Worm (Caenorhabditis elegans) whole organism, L1 larva: ENCODE results near the gene lmd-3.

Source experiments
- blmp-1 ChIP-seq: fragments of 150-350 bp; optimal IDR thresholded peaks from 2 replicates; lab custom pipeline; 2014; ENCODE audit warnings: missing biosample characterization, missing genetic modification characterization
- ceh-88 ChIP-seq: fragments of 200-800 bp; sonication (Bioruptor generic); IDR thresholded peaks from 2 replicates; pipeline ENCODE4 v1.3.6; 2022; ENCODE audit warnings: missing genetic modification characterization, missing compliant biosample characterization
- ceh-90 ChIP-seq: sonication (generic microtip); optimal IDR thresholded peaks from 2 replicates; lab custom pipeline; 2016; ENCODE audit warnings: missing genetic modification characterization, missing compliant biosample characterization
- ces-1 ChIP-seq: fragments of 150-350 bp; optimal IDR thresholded peaks from 2 replicates; lab custom pipeline; 2014; ENCODE audit warnings: missing biosample characterization, missing genetic modification reagents, missing genetic modification characterization
- dpl-1 ChIP-seq, 3 experiments: fragments of 150-350 bp in 2 of 3; sonication (generic microtip) in 1 of 3; optimal IDR thresholded peaks; 2 replicates each; lab custom pipeline; 2014 to 2017; ENCODE audit warnings: missing biosample characterization in 3 of 3, missing genetic modification characterization in 3 of 3, missing genetic modification reagents in 3 of 3
- dsc-1 ChIP-seq: sonication (generic microtip); optimal IDR thresholded peaks from 2 replicates; lab custom pipeline; 2016; ENCODE audit warnings: mild to moderate bottlenecking, missing genetic modification characterization, missing compliant biosample characterization
- egl-27 ChIP-seq, 2 experiments: fragments of 150-350 bp in 1 of 2; sonication (generic microtip); optimal IDR thresholded peaks; 3 replicates each; lab custom pipeline; 2017 to 2018; ENCODE audit warnings: missing biosample characterization in 2 of 2, missing genetic modification characterization in 2 of 2, missing genetic modification reagents in 2 of 2
- elt-2 ChIP-seq: sonication (generic microtip); optimal IDR thresholded peaks from 2 replicates; lab custom pipeline; 2016; ENCODE audit warnings: missing genetic modification characterization, mild to moderate bottlenecking, inconsistent platforms, missing compliant biosample characterization, missing genetic modification reagents
- elt-3 ChIP-seq, 6 experiments: fragments of 150-350 bp in 1 of 6; sonication (generic microtip); optimal IDR thresholded peaks; 2 replicates each; lab custom pipeline; 2017 to 2018; ENCODE audit warnings: missing biosample characterization in 6 of 6, missing genetic modification characterization in 6 of 6, inconsistent platforms in 1 of 6
- ets-5 ChIP-seq: fragments of 200-800 bp; sonication (Bioruptor generic); IDR thresholded peaks from 2 replicates; pipeline ENCODE4 v1.3.6; 2022; ENCODE audit warnings: missing genetic modification characterization, missing compliant biosample characterization
- fkh-4 ChIP-seq: sonication (generic microtip); optimal IDR thresholded peaks from 2 replicates; lab custom pipeline; 2016; ENCODE audit warnings: missing compliant biosample characterization, missing genetic modification characterization, borderline replicate concordance
- fkh-8 ChIP-seq: sonication (generic microtip); optimal IDR thresholded peaks from 2 replicates; lab custom pipeline; 2016; ENCODE audit warnings: mild to moderate bottlenecking, missing genetic modification characterization, missing compliant biosample characterization
- fos-1 ChIP-seq: fragments of 150-350 bp; optimal IDR thresholded peaks from 2 replicates; lab custom pipeline; 2014; ENCODE audit warnings: missing biosample characterization, missing genetic modification characterization
- hlh-17 ChIP-seq: fragments of 200-800 bp; sonication (Bioruptor generic); optimal IDR thresholded peaks from 2 replicates; lab custom pipeline; 2018; ENCODE audit warnings: missing genetic modification characterization, mild to moderate bottlenecking, missing compliant biosample characterization, moderate library complexity, borderline replicate concordance
- hlh-4 ChIP-seq: sonication (generic microtip); optimal IDR thresholded peaks from 2 replicates; lab custom pipeline; 2016; ENCODE audit warnings: mild to moderate bottlenecking, missing genetic modification characterization, missing compliant biosample characterization
- irx-1 ChIP-seq: sonication (generic microtip); optimal IDR thresholded peaks from 2 replicates; lab custom pipeline; 2016; ENCODE audit warnings: missing genetic modification characterization, missing compliant biosample characterization
- isw-1 ChIP-seq: fragments of 200-800 bp; sonication (Bioruptor generic); IDR thresholded peaks from 2 replicates; pipeline ENCODE4 v1.3.6; 2022; ENCODE audit warnings: missing genetic modification characterization, missing compliant biosample characterization
- lin-13 ChIP-seq: fragments of 150-350 bp; optimal IDR thresholded peaks from 2 replicates; lab custom pipeline; 2014; ENCODE audit warnings: missing biosample characterization, missing genetic modification reagents, missing genetic modification characterization
- lin-14 ChIP-seq: fragments of 200-800 bp; sonication (Bioruptor generic); optimal IDR thresholded peaks from 2 replicates; lab custom pipeline; 2018; ENCODE audit warnings: mild to moderate bottlenecking, missing genetic modification characterization, moderate library complexity, missing compliant biosample characterization
- lin-35 ChIP-seq, 2 experiments: fragments of 150-350 bp; optimal IDR thresholded peaks; 2 replicates each; lab custom pipeline; 2014; ENCODE audit warnings: missing biosample characterization in 2 of 2, missing genetic modification characterization in 2 of 2, missing genetic modification reagents in 2 of 2
- lir-3 ChIP-seq: sonication (generic microtip); optimal IDR thresholded peaks from 2 replicates; lab custom pipeline; 2016; ENCODE audit warnings: mild to moderate bottlenecking, missing genetic modification characterization, moderate library complexity, missing compliant biosample characterization; ENCODE audit not compliant: poor library complexity
- lsy-2 ChIP-seq, 2 experiments: fragments of 150-350 bp; optimal IDR thresholded peaks; 2 replicates each; lab custom pipeline; 2014; ENCODE audit warnings: missing biosample characterization in 2 of 2, missing genetic modification characterization in 2 of 2
- mdl-1 ChIP-seq, 2 experiments: fragments of 150-350 bp; optimal IDR thresholded peaks; 2 replicates each; lab custom pipeline; 2014 to 2017; ENCODE audit warnings: missing biosample characterization in 2 of 2, missing genetic modification characterization in 2 of 2, inconsistent platforms in 1 of 2
- mef-2 ChIP-seq: fragments of 150-350 bp; optimal IDR thresholded peaks from 2 replicates; lab custom pipeline; 2014; ENCODE audit warnings: missing biosample characterization, missing genetic modification characterization
- mep-1 ChIP-seq: fragments of 150-350 bp; optimal IDR thresholded peaks from 2 replicates; lab custom pipeline; 2014; ENCODE audit warnings: missing biosample characterization, missing genetic modification characterization
- nhr-11 ChIP-seq: fragments of 150-350 bp; optimal IDR thresholded peaks from 2 replicates; lab custom pipeline; 2014; ENCODE audit warnings: missing biosample characterization, missing genetic modification characterization
- nhr-12 ChIP-seq: sonication (generic microtip); optimal IDR thresholded peaks from 2 replicates; lab custom pipeline; 2017; ENCODE audit warnings: missing biosample characterization, missing genetic modification characterization
- nhr-19 ChIP-seq: fragments of 200-800 bp; sonication (Bioruptor generic); conservative IDR thresholded peaks from 2 replicates; pipeline ENCODE4 v1.3.6; 2022; ENCODE audit warnings: missing genetic modification characterization, missing compliant biosample characterization
- nhr-20 ChIP-seq: sonication (generic microtip); optimal IDR thresholded peaks from 2 replicates; lab custom pipeline; 2016; ENCODE audit warnings: mild to moderate bottlenecking, missing genetic modification characterization, missing compliant biosample characterization
- nhr-237 ChIP-seq: fragments of 150-350 bp; optimal IDR thresholded peaks from 2 replicates; lab custom pipeline; 2014; ENCODE audit warnings: missing biosample characterization, missing genetic modification characterization
- nhr-71 ChIP-seq: sonication (generic microtip); optimal IDR thresholded peaks from 2 replicates; lab custom pipeline; 2016; ENCODE audit warnings: mild to moderate bottlenecking, missing genetic modification characterization, moderate library complexity, missing compliant biosample characterization
- nhr-85 ChIP-seq: sonication (generic microtip); peaks from one replicate; lab custom pipeline; 2016; ENCODE audit warnings: missing genetic modification characterization, inconsistent platforms, missing compliant biosample characterization
- rnt-1 ChIP-seq: sonication (generic microtip); optimal IDR thresholded peaks from 2 replicates; lab custom pipeline; 2016; ENCODE audit warnings: mild to moderate bottlenecking, missing genetic modification characterization, moderate library complexity, missing compliant biosample characterization
- snpc-4 ChIP-seq: fragments of 150-350 bp; optimal IDR thresholded peaks from 2 replicates; lab custom pipeline; 2014; ENCODE audit warnings: missing biosample characterization, missing genetic modification characterization
- snu-23 ChIP-seq: sonication (generic microtip); optimal IDR thresholded peaks from 2 replicates; lab custom pipeline; 2016; ENCODE audit warnings: missing genetic modification characterization, missing compliant biosample characterization
- sox-4 ChIP-seq: sonication (generic microtip); optimal IDR thresholded peaks from 2 replicates; lab custom pipeline; 2016; ENCODE audit warnings: missing genetic modification characterization, missing compliant biosample characterization
- sptf-1 ChIP-seq: fragments of 150-350 bp; optimal IDR thresholded peaks from 2 replicates; lab custom pipeline; 2014; ENCODE audit warnings: missing biosample characterization, missing genetic modification characterization
- sup-37 ChIP-seq: fragments of 200-800 bp; sonication (Bioruptor generic); optimal IDR thresholded peaks from 2 replicates; lab custom pipeline; 2018; ENCODE audit warnings: mild to moderate bottlenecking, missing genetic modification characterization, missing compliant biosample characterization
- swsn-7 ChIP-seq: sonication (generic microtip); optimal IDR thresholded peaks from 2 replicates; lab custom pipeline; 2016; ENCODE audit warnings: missing genetic modification characterization, missing compliant biosample characterization
- tlp-1 ChIP-seq: fragments of 150-350 bp; optimal IDR thresholded peaks from 2 replicates; lab custom pipeline; 2014; ENCODE audit warnings: missing biosample characterization, missing genetic modification characterization
- unc-130 ChIP-seq: fragments of 150-350 bp; optimal IDR thresholded peaks from 2 replicates; lab custom pipeline; 2017; ENCODE audit warnings: missing biosample characterization, missing genetic modification characterization, inconsistent platforms
- xbp-1 ChIP-seq: sonication (generic microtip); optimal IDR thresholded peaks from 2 replicates; lab custom pipeline; 2016; ENCODE audit warnings: missing genetic modification characterization, missing compliant biosample characterization
- zip-4 ChIP-seq: fragments of 200-800 bp; sonication (Bioruptor generic); optimal IDR thresholded peaks from 2 replicates; lab custom pipeline; 2018; ENCODE audit warnings: mild to moderate bottlenecking, missing genetic modification characterization, moderate library complexity, missing compliant biosample characterization
- ztf-11 ChIP-seq, 2 experiments: sonication (generic microtip); optimal IDR thresholded peaks; 2 replicates each; lab custom pipeline; 2016 to 2017; ENCODE audit warnings: missing genetic modification characterization in 2 of 2, missing biosample characterization in 1 of 2, missing compliant biosample characterization in 1 of 2

lmd-3 gene

DNA sequence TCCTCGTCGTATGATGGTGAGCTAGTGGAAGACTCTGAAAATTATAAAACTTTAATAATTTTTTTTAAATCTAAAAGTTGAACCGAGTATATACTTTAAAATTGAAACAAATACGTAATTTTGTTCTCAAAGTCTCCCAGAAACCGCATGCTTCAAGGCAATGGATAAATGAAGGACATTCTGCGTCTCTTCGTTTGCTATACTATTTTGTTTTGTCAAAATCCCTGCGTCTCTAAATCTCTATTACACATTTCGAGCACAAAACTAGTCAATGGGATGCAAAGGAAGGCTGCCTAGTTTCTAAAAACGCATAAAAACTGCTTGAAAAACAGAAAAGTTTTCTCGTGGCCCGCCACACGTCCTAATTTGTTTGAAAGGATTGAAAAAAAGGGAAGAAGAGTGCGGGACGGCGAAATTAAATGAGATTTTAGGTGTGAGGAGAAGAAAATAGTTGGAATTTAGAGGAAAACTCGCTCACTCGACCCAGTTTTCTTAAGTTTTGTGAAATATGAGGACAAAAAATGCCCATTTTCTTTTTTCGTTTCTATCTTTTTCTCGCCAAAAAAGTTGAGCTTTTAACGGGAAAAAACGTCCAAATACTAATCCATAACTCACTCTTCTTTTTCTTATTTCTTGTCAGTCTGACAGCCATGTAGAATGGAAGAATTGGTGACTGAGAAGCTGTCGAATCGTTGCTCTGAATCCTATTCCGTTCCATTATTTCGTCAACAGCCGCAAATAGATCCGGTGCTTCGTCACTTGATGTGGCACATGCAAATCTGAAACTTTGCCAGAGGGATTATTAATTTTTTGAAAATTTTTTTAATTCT, 15.8 kb downstream of the lmd-3 start (continued):
- TF ChIP-seq ets-5 (GFP tag; lab: Robert Waterston, UW) = no peak
- peak in 1 of 2 experiments; percentile 28 for TF ChIP-seq mdl-1 (tag; optimal IDR thresholded peaks at IDR 0.05; lab: Kevin White, UChicago)
- TF ChIP-seq nhr-20 (tag; lab: Kevin White, UChicago) = peak; percentile 3
- peak; percentile 10 for TF ChIP-seq xbp-1 (tag; lab: Kevin White, UChicago)
- TF ChIP-seq lin-14 (GFP tag; lab: Kevin White, UChicago) = peak; percentile 78
- peak; percentile 66 for TF ChIP-seq nhr-71 (tag; lab: Kevin White, UChicago)
- TF ChIP-seq nhr-19 = peak; percentile 41
- no peak for TF ChIP-seq fkh-4 (tag; lab: Kevin White, UChicago)
- peak; percentile 5 for TF ChIP-seq unc-130 (tag; lab: Kevin White, UChicago)
- peak; percentile 64 for TF ChIP-seq dsc-1 (tag; lab: Kevin White, UChicago)
- peak; percentile 21 for TF ChIP-seq fos-1 (tag; lab: Kevin White, UChicago)
- no peak for TF ChIP-seq nhr-11
- peak; percentile 40 for TF ChIP-seq swsn-7 (tag; lab: Kevin White, UChicago)
- no peak for TF ChIP-seq ceh-88 (GFP tag; lab: Robert Waterston, UW)
- TF ChIP-seq, all 84 proteins: peak for 22

DNA sequence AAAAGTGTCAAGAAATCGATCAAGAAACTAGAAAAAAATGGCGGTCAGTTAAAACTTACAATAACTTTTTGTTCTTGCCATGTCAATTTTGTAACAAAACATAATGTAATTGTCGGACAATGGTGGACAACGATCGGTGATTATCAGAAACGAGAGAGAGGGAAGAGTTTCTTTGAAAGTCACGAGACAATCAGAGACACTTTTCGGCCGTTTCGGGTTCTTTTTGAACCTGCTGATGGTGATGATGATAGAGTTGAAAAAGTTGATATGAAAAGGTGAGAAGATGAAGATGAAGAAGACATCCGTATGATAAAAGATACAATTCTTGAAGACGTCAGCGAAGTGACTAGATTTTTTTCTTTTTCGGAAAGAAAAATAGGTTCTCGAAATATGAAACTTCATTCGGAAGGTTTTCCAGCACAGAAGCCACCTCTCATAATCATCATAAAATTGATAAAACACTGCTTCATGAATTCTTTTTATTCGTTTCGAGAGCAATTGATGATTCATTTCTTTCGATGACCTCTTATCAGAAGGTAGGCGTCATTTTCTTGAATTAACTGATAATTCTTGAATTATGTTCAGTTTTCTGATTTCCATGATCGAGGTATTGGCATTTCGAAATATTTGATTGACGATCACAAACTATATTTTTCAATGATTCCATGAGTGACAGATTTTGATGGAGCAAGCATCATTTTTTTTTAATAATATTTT, 17.7 kb downstream of the lmd-3 start:
- TF ChIP-seq lin-14 (GFP tag; lab: Kevin White, UChicago) (peak; percentile 47), snu-23 (GFP tag; lab: Kevin White, UChicago) (peak; percentile 26), zip-4 (no peak), mdl-1 (tag; optimal IDR thresholded peaks at IDR 0.05; lab: Kevin White, UChicago) (peak in 1 of 2 experiments; percentile 4), elt-3 (tag; optimal IDR thresholded peaks at IDR 0.05; lab: Kevin White, UChicago) (peak in 2 of 6 experiments; percentile 27 to 88), lin-35 (GFP tag; optimal IDR thresholded peaks at IDR 0.05; lab: Kevin White, UChicago) (peak in 1 of 2 experiments; percentile 27), hlh-4 (tag; lab: Kevin White, UChicago) (no peak), elt-2 (tag; lab: Kevin White, UChicago) (peak; percentile 51), nhr-85 (tag; lab: Kevin White, UChicago) (peak; percentile 82), ces-1 (GFP tag; lab: Kevin White, UChicago) (no peak), nhr-20 (tag; lab: Kevin White, UChicago) (peak; percentile 73), hlh-17 (no peak), sptf-1 (tag; lab: Kevin White, UChicago) (no peak), xbp-1 (tag; lab: Kevin White, UChicago) (no peak), unc-130 (tag; lab: Kevin White, UChicago) (peak; percentile 19), nhr-71 (tag; lab: Kevin White, UChicago) (peak; percentile 52), blmp-1 (tag; lab: Kevin White, UChicago) (peak; percentile 73), nhr-237 (no peak), sup-37 (GFP tag; lab: Kevin White, UChicago) (no peak), fkh-8 (no peak), ztf-11 (tag; optimal IDR thresholded peaks at IDR 0.05; lab: Kevin White, UChicago) (no peak)

DNA sequence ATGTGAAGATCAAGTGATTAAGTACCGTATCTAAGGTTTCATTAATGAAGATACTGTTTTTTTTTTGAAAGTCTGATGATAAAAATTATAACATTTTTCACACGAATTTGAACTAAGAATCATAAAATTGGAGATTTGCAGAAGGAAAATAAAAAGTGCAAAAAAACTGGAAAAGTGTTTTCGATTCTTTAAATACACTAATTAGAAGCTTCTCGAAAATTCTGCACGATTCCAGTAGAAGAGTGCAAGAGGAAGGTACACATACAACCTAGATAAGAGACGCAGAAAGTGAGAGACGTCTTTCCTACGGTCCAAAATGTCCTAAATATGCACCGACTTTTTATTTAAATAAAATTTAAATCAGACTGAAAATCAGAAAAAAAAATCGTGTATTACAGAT, 18.4 kb downstream of the lmd-3 start:
- TF ChIP-seq lsy-2 (tag; optimal IDR thresholded peaks at IDR 0.05; lab: Kevin White, UChicago) (no peak), elt-3 (tag; optimal IDR thresholded peaks at IDR 0.05; lab: Kevin White, UChicago) (no peak), rnt-1 (tag; lab: Kevin White, UChicago) (no peak), nhr-12 (no peak), xbp-1 (tag; lab: Kevin White, UChicago) (no peak), lin-14 (GFP tag; lab: Kevin White, UChicago) (peak; percentile 2), nhr-71 (tag; lab: Kevin White, UChicago) (no peak), sox-4 (no peak), ceh-90 (tag; lab: Kevin White, UChicago) (no peak), mdl-1 (tag; optimal IDR thresholded peaks at IDR 0.05; lab: Kevin White, UChicago) (no peak), irx-1 (tag; lab: Kevin White, UChicago) (no peak), egl-27 (tag; optimal IDR thresholded peaks at IDR 0.05; lab: Kevin White, UChicago) (no peak), tlp-1 (tag; lab: Kevin White, UChicago) (no peak), snpc-4 (tag; lab: Kevin White, UChicago) (no peak), nhr-19 (no peak), mef-2 (tag; lab: Kevin White, UChicago) (no peak), lin-13 (GFP tag; lab: Kevin White, UChicago) (no peak), isw-1 (GFP tag; lab: Robert Waterston, UW) (no peak), dpl-1 (GFP tag; optimal IDR thresholded peaks at IDR 0.05; lab: Kevin White, UChicago) (no peak), lir-3 (tag; lab: Kevin White, UChicago) (no peak), elt-2 (tag; lab: Kevin White, UChicago) (no peak), mep-1 (peak; percentile 75)
